Worm (Caenorhabditis elegans): Measurements from ENCODE around the gene nspf-1.

- no peak for TF ChIP-seq lsy-2 (tag; optimal IDR thresholded peaks at IDR 0.05)
- TF ChIP-seq ceh-43 (GFP tag; optimal IDR thresholded peaks at IDR 0.05): no peak
- no peak for TF ChIP-seq unc-62 (GFP tag; optimal IDR thresholded peaks at IDR 0.05)
- no peak for TF ChIP-seq elt-1 (tag; optimal IDR thresholded peaks at IDR 0.05; ENCODE audit: borderline replicate concordance, insufficient read depth)
- no peak for TF ChIP-seq mab-5 (tag; optimal IDR thresholded peaks at IDR 0.05)
- no peak for TF ChIP-seq lin-13 (tag; optimal IDR thresholded peaks at IDR 0.05)
- no peak for TF ChIP-seq sptf-1 (tag; optimal IDR thresholded peaks at IDR 0.05)
- no peak for TF ChIP-seq hlh-1 (tag; optimal IDR thresholded peaks at IDR 0.05)
- TF ChIP-seq lin-32 (GFP tag; optimal IDR thresholded peaks at IDR 0.05): no peak
- no peak for TF ChIP-seq nhr-28 (tag; optimal IDR thresholded peaks at IDR 0.05)
- TF ChIP-seq nhr-12 (tag; optimal IDR thresholded peaks at IDR 0.05): no peak
Measured at ce11 chrII:2640982-2641381, 46.4 kb upstream of the nspf-1 start, which contains the start of gene F22E5.23.
